Worm (Caenorhabditis elegans) whole organism, L4/young adult: ENCODE data around the gene tsp-14.

ENCODE experiments used
- W03F9.2 ChIP-seq: fragments of 150-350 bp; optimal IDR thresholded peaks from 2 replicates; lab custom pipeline; 2014; ENCODE audit warnings: missing biosample characterization, missing genetic modification characterization
- dao-5 ChIP-seq: sonication (generic microtip); optimal IDR thresholded peaks from 2 replicates; lab custom pipeline; 2016; ENCODE audit warnings: missing genotype, missing genetic modification characterization, moderate library complexity, missing compliant biosample characterization
- him-1 ChIP-seq: sonication (generic microtip); optimal IDR thresholded peaks from 2 replicates; lab custom pipeline; 2016; ENCODE audit warnings: missing genotype, missing genetic modification reagents, missing genetic modification characterization, missing compliant biosample characterization

The tsp-14 gene

ce11 chrX:4881310-4881709, 4.5 kb upstream of the tsp-14 start:
- TF ChIP-seq dao-5 (tag; lab: Kevin White, UChicago), result no peak
- no peak for TF ChIP-seq him-1 (tag; lab: Kevin White, UChicago)
- no peak for TF ChIP-seq W03F9.2 (tag; lab: Kevin White, UChicago)

- TF ChIP-seq him-1 (tag; lab: Kevin White, UChicago) (no peak), W03F9.2 (tag; lab: Kevin White, UChicago) (no peak), dao-5 (tag; lab: Kevin White, UChicago) (no peak)
These were observed 3.2 kb upstream of the tsp-14 start for ce11 chrX:4879998-4880397.

ce11 chrX:4875296-4875695, 1.5 kb downstream of the tsp-14 start:
- no peak for TF ChIP-seq dao-5 (tag; lab: Kevin White, UChicago)
- no peak for TF ChIP-seq W03F9.2 (tag; lab: Kevin White, UChicago)
- no peak for TF ChIP-seq him-1 (tag; lab: Kevin White, UChicago)

- TF ChIP-seq dao-5 (tag; lab: Kevin White, UChicago) (no peak), W03F9.2 (tag; lab: Kevin White, UChicago) (no peak), him-1 (tag; lab: Kevin White, UChicago) (no peak)
These were observed 4.0 kb downstream of the tsp-14 start for ce11 chrX:4872758-4873157.

- TF ChIP-seq him-1 (tag; lab: Kevin White, UChicago), result no peak
- no peak for TF ChIP-seq dao-5 (tag; lab: Kevin White, UChicago)
- TF ChIP-seq W03F9.2 (tag; lab: Kevin White, UChicago), result no peak
These were observed 6.1 kb downstream of the tsp-14 start for ce11 chrX:4870683-4871082.

ce11 chrX:4869627-4870026, 7.1 kb downstream of the tsp-14 start:
- no peak for TF ChIP-seq dao-5 (tag; lab: Kevin White, UChicago)
- TF ChIP-seq W03F9.2 (tag; lab: Kevin White, UChicago), result no peak
- no peak for TF ChIP-seq him-1 (tag; lab: Kevin White, UChicago)

- no peak for TF ChIP-seq dao-5 (tag; lab: Kevin White, UChicago)
- no peak for TF ChIP-seq W03F9.2 (tag; lab: Kevin White, UChicago)
- no peak for TF ChIP-seq him-1 (tag; lab: Kevin White, UChicago)
These were observed 11.0 kb downstream of the tsp-14 start, which contains the start of gene ntc-1 for ce11 chrX:4865798-4866197. Gene ntc-1 (plus strand): TSS chrX:4866098.

- TF ChIP-seq dao-5 (tag; lab: Kevin White, UChicago) (no peak), him-1 (tag; lab: Kevin White, UChicago) (no peak), W03F9.2 (tag; lab: Kevin White, UChicago) (no peak)
These were observed 12.6 kb downstream of the tsp-14 start for ce11 chrX:4864214-4864613.

- TF ChIP-seq him-1 (tag; lab: Kevin White, UChicago) (no peak), dao-5 (tag; lab: Kevin White, UChicago) (no peak), W03F9.2 (tag; lab: Kevin White, UChicago) (no peak)
These were observed 14.7 kb downstream of the tsp-14 start for ce11 chrX:4862062-4862461.

- TF ChIP-seq dao-5 (tag; lab: Kevin White, UChicago) (no peak), him-1 (tag; lab: Kevin White, UChicago) (no peak), W03F9.2 (tag; lab: Kevin White, UChicago) (no peak)
These were observed 15.4 kb downstream of the tsp-14 start for ce11 chrX:4861413-4861812.

- no peak for TF ChIP-seq him-1 (tag; lab: Kevin White, UChicago)
- no peak for TF ChIP-seq dao-5 (tag; lab: Kevin White, UChicago)
- TF ChIP-seq W03F9.2 (tag; lab: Kevin White, UChicago), result no peak
These were observed 17.1 kb downstream of the tsp-14 start, which contains the start of gene add-1 for ce11 chrX:4859582-4860095. Gene add-1 (minus strand): TSS chrX:4860045.

ce11 chrX:4853060-4853459, 23.7 kb downstream of the tsp-14 start, which contains the start of gene F39C12.1:
Gene F39C12.1 (minus strand): TSS chrX:4853195.
- TF ChIP-seq W03F9.2 (tag; lab: Kevin White, UChicago) (no peak), him-1 (tag; lab: Kevin White, UChicago) (no peak), dao-5 (tag; lab: Kevin White, UChicago) (no peak)

ce11 chrX:4844765-4845164, 32.0 kb downstream of the tsp-14 start:
- TF ChIP-seq him-1 (tag; lab: Kevin White, UChicago), result no peak
- no peak for TF ChIP-seq dao-5 (tag; lab: Kevin White, UChicago)
- TF ChIP-seq W03F9.2 (tag; lab: Kevin White, UChicago), result no peak

ce11 chrX:4842305-4842704, 34.5 kb downstream of the tsp-14 start:
- TF ChIP-seq dao-5 (tag; lab: Kevin White, UChicago) (no peak), him-1 (tag; lab: Kevin White, UChicago) (no peak), W03F9.2 (tag; lab: Kevin White, UChicago) (no peak)
